Worm (Caenorhabditis elegans) whole organism, mixed stage, embryonic: ENCODE measurements around the gene sqv-7.

Source experiments
- M03D4.4 ChIP-seq: sonication (generic microtip); optimal IDR thresholded peaks from 2 replicates; lab custom pipeline; 2017; ENCODE audit warnings: mild to moderate bottlenecking, missing genetic modification characterization, missing compliant biosample characterization
- bed-3 ChIP-seq: fragments of 200-800 bp; sonication (Bioruptor generic); optimal IDR thresholded peaks from 3 replicates; lab custom pipeline; 2018; ENCODE audit warnings: mild to moderate bottlenecking, missing genetic modification characterization, moderate library complexity, missing compliant biosample characterization
- blmp-1 ChIP-seq: fragments of 150-350 bp; optimal IDR thresholded peaks from 2 replicates; lab custom pipeline; 2014; ENCODE audit warnings: missing biosample characterization, missing genetic modification characterization
- ceh-39 ChIP-seq: fragments of 150-350 bp; optimal IDR thresholded peaks from 2 replicates; lab custom pipeline; 2014; ENCODE audit warnings: missing biosample characterization, missing genetic modification characterization
- ceh-43 ChIP-seq: fragments of 200-800 bp; sonication (Bioruptor generic); optimal IDR thresholded peaks from 2 replicates; lab custom pipeline; 2018; ENCODE audit warnings: mild to moderate bottlenecking, missing genetic modification characterization, moderate library complexity, missing compliant biosample characterization
- ceh-83 ChIP-seq: fragments of 200-800 bp; sonication (Bioruptor generic); optimal IDR thresholded peaks from 2 replicates; lab custom pipeline; 2018; ENCODE audit warnings: mild to moderate bottlenecking, missing genetic modification characterization, missing compliant biosample characterization
- ces-1 ChIP-seq: fragments of 150-350 bp; optimal IDR thresholded peaks from 2 replicates; lab custom pipeline; 2014; ENCODE audit warnings: missing biosample characterization, missing genetic modification reagents, missing genetic modification characterization
- cnd-1 ChIP-seq: fragments of 200-800 bp; sonication (Bioruptor generic); optimal IDR thresholded peaks from 2 replicates; lab custom pipeline; 2018; ENCODE audit warnings: mild to moderate bottlenecking, missing genetic modification characterization, missing compliant biosample characterization
- drap-1 ChIP-seq: fragments of 200-800 bp; sonication (Bioruptor generic); optimal IDR thresholded peaks from 3 replicates; lab custom pipeline; 2018; ENCODE audit warnings: mild to moderate bottlenecking, missing genetic modification characterization, missing compliant biosample characterization
- elt-1 ChIP-seq: sonication (generic microtip); optimal IDR thresholded peaks from 2 replicates; lab custom pipeline; 2017; ENCODE audit warnings: missing genetic modification characterization, mild to moderate bottlenecking, missing compliant biosample characterization, antibody characterized with exemption, moderate library complexity, borderline replicate concordance; ENCODE audit not compliant: insufficient read depth
- flh-1 ChIP-seq: fragments of 200-800 bp; sonication (Bioruptor generic); optimal IDR thresholded peaks from 2 replicates; lab custom pipeline; 2018; ENCODE audit warnings: mild to moderate bottlenecking, missing genetic modification characterization, moderate library complexity, missing compliant biosample characterization
- ham-2 ChIP-seq: fragments of 200-800 bp; sonication (Bioruptor generic); optimal IDR thresholded peaks from 2 replicates; lab custom pipeline; 2018; ENCODE audit warnings: mild to moderate bottlenecking, missing genetic modification characterization, missing compliant biosample characterization
- lin-13 ChIP-seq: fragments of 150-350 bp; optimal IDR thresholded peaks from 2 replicates; lab custom pipeline; 2014; ENCODE audit warnings: missing biosample characterization, missing genetic modification characterization
- lin-32 ChIP-seq: fragments of 200-800 bp; sonication (Bioruptor generic); optimal IDR thresholded peaks from 2 replicates; lab custom pipeline; 2018; ENCODE audit warnings: mild to moderate bottlenecking, missing genetic modification characterization, missing compliant biosample characterization
- lsy-2 ChIP-seq: fragments of 150-350 bp; optimal IDR thresholded peaks from 2 replicates; lab custom pipeline; 2014; ENCODE audit warnings: missing biosample characterization, missing genetic modification characterization
- mab-5 ChIP-seq: fragments of 150-350 bp; optimal IDR thresholded peaks from 2 replicates; lab custom pipeline; 2014; ENCODE audit warnings: missing biosample characterization, missing genetic modification characterization
- mep-1 ChIP-seq: fragments of 150-350 bp; optimal IDR thresholded peaks from 2 replicates; lab custom pipeline; 2017; ENCODE audit warnings: missing biosample characterization, missing genetic modification reagents, missing genetic modification characterization, inconsistent platforms
- mls-2 ChIP-seq: sonication (generic microtip); optimal IDR thresholded peaks from 2 replicates; lab custom pipeline; 2016; ENCODE audit warnings: mild to moderate bottlenecking, missing genetic modification characterization, moderate library complexity, missing compliant biosample characterization
- nhr-2 ChIP-seq: fragments of 150-350 bp; optimal IDR thresholded peaks from 2 replicates; lab custom pipeline; 2014; ENCODE audit warnings: missing biosample characterization, missing genetic modification characterization
- nhr-237 ChIP-seq: fragments of 150-350 bp; optimal IDR thresholded peaks from 2 replicates; lab custom pipeline; 2014; ENCODE audit warnings: missing biosample characterization, missing genetic modification characterization
- nhr-28 ChIP-seq: fragments of 150-350 bp; optimal IDR thresholded peaks from 2 replicates; lab custom pipeline; 2014; ENCODE audit warnings: missing biosample characterization, missing genetic modification characterization
- pha-4 ChIP-seq: fragments of 150-350 bp; optimal IDR thresholded peaks from 2 replicates; lab custom pipeline; 2018; ENCODE audit warnings: missing biosample characterization, missing genetic modification reagents, missing genetic modification characterization
- sem-2 ChIP-seq: fragments of 200-800 bp; sonication (Bioruptor generic); optimal IDR thresholded peaks from 2 replicates; lab custom pipeline; 2018; ENCODE audit warnings: mild to moderate bottlenecking, missing genetic modification characterization, missing compliant biosample characterization
- snpc-4 ChIP-seq: fragments of 150-350 bp; optimal IDR thresholded peaks from 2 replicates; lab custom pipeline; 2014; ENCODE audit warnings: missing biosample characterization, missing genetic modification characterization
- sptf-1 ChIP-seq: sonication (generic microtip); optimal IDR thresholded peaks from 2 replicates; lab custom pipeline; 2017; ENCODE audit warnings: mild to moderate bottlenecking, missing genetic modification characterization, moderate library complexity, missing compliant biosample characterization
- tbx-8 ChIP-seq: fragments of 200-800 bp; sonication (Bioruptor generic); optimal IDR thresholded peaks from 2 replicates; lab custom pipeline; 2018; ENCODE audit warnings: mild to moderate bottlenecking, missing genetic modification characterization, moderate library complexity, missing compliant biosample characterization
- unc-120 ChIP-seq: sonication (generic microtip); optimal IDR thresholded peaks from 2 replicates; lab custom pipeline; 2017; ENCODE audit warnings: missing genetic modification characterization, missing compliant biosample characterization; ENCODE audit not compliant: poor library complexity, severe bottlenecking
- unc-62 ChIP-seq: fragments of 150-350 bp; optimal IDR thresholded peaks from 2 replicates; lab custom pipeline; 2014; ENCODE audit warnings: missing biosample characterization, missing genetic modification reagents, missing genetic modification characterization
- zip-8 ChIP-seq: fragments of 150-350 bp; optimal IDR thresholded peaks from 2 replicates; lab custom pipeline; 2014; ENCODE audit warnings: missing biosample characterization, missing genetic modification characterization
- ztf-11 ChIP-seq: fragments of 150-350 bp; optimal IDR thresholded peaks from 2 replicates; lab custom pipeline; 2014; ENCODE audit warnings: missing biosample characterization, missing genetic modification characterization

Gene sqv-7

DNA sequence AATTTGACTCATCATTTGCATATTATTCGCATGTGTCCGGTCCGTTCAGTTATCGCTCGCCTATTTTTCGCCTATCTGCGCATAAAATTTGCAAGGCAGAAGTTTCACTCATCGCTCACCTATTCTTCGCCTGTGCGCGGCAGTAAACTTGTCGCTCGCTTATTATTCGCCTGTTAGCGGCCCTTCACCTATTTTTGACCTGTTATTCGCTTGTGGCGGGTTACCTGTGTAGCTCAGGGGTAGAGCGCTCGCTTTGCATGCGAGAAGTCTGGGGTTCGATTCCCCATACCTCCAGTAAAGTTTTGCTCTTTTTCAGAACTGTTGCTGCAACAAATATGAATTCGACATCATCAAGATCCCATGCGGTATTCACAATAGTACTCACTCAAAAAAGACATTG, 11.1 kb downstream of the sqv-7 start:
- peak; percentile 92 for TF ChIP-seq M03D4.4 (tag; lab: Kevin White, UChicago)
- TF ChIP-seq cnd-1 (tag; lab: Kevin White, UChicago) = peak; percentile 90
- TF ChIP-seq drap-1 = peak; percentile 90
- TF ChIP-seq ceh-43 (GFP tag; lab: Kevin White, UChicago) = peak; percentile 80
- peak; percentile 92 for TF ChIP-seq mls-2 (tag; lab: Kevin White, UChicago)
- TF ChIP-seq lin-32 = peak; percentile 71
- peak; percentile 73 for TF ChIP-seq bed-3
- TF ChIP-seq flh-1 (GFP tag; lab: Kevin White, UChicago) = peak; percentile 75
- peak; percentile 92 for TF ChIP-seq ceh-83
- peak; percentile 88 for TF ChIP-seq ham-2 (GFP tag; lab: Kevin White, UChicago)
- peak; percentile 66 for TF ChIP-seq unc-120
- peak; percentile 90 for TF ChIP-seq sptf-1 (tag; lab: Kevin White, UChicago)
- peak; percentile 70 for TF ChIP-seq tbx-8 (GFP tag; lab: Kevin White, UChicago)
- peak; percentile 83 for TF ChIP-seq sem-2 (GFP tag; lab: Kevin White, UChicago)

ce11 chrII:6995583-6995982, 16.9 kb downstream of the sqv-7 start:
- TF ChIP-seq ces-1 (GFP tag; lab: Kevin White, UChicago) (peak; percentile 58), ham-2 (GFP tag; lab: Kevin White, UChicago) (no peak), cnd-1 (tag; lab: Kevin White, UChicago) (no peak)

ce11 chrII:6994677-6995076, 17.8 kb downstream of the sqv-7 start, which contains the start of gene unc-104:
unc-104 (plus strand) TSS chrII:6994987.
- TF ChIP-seq mep-1 (tag; lab: Kevin White, UChicago) (no peak), unc-62 (no peak), flh-1 (GFP tag; lab: Kevin White, UChicago) (no peak), mls-2 (tag; lab: Kevin White, UChicago) (no peak), nhr-2 (tag; lab: Kevin White, UChicago) (no peak), sptf-1 (tag; lab: Kevin White, UChicago) (no peak), bed-3 (no peak), ces-1 (GFP tag; lab: Kevin White, UChicago) (peak; percentile 72)

ce11 chrII:6992949-6993348, 19.5 kb downstream of the sqv-7 start:
- no peak for TF ChIP-seq sem-2 (GFP tag; lab: Kevin White, UChicago)
- TF ChIP-seq ces-1 (GFP tag; lab: Kevin White, UChicago) = peak; percentile 71

DNA sequence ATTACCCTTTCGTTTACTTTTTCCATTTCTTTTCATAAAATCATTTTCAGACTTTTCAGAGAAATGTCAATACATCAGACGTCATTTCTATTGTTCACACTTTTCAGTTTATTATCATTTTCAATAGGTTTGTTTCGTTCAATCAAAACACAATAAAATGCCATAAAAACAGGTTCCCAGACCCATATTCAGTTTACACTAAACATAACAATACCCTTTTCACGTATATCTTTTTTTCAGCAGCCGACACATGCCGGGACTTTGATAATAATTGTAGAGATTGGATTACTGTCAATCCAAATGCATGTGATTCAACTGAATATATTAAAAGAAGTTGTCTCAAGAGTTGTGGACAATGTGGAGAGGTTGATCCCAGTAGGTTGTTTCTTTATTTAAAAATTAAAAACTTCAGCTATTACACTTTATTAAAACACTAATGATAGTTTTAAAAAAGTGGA, 22.6 kb downstream of the sqv-7 start, which contains the start of gene C15F1.1:
TSS of gene C15F1.1 (plus strand) at position 51 of the 458 bp plus-strand sequence.
- TF ChIP-seq lin-13 (tag; lab: Kevin White, UChicago) = no peak
- no peak for TF ChIP-seq nhr-237 (tag; lab: Kevin White, UChicago)
- no peak for TF ChIP-seq pha-4
- TF ChIP-seq unc-62 = no peak
- no peak for TF ChIP-seq mep-1 (tag; lab: Kevin White, UChicago)
- no peak for TF ChIP-seq ztf-11 (tag; lab: Kevin White, UChicago)
- TF ChIP-seq ceh-83 = no peak
- TF ChIP-seq tbx-8 (GFP tag; lab: Kevin White, UChicago) = no peak
- TF ChIP-seq snpc-4 (tag; lab: Kevin White, UChicago) = no peak
- TF ChIP-seq nhr-28 (tag; lab: Kevin White, UChicago) = no peak

DNA sequence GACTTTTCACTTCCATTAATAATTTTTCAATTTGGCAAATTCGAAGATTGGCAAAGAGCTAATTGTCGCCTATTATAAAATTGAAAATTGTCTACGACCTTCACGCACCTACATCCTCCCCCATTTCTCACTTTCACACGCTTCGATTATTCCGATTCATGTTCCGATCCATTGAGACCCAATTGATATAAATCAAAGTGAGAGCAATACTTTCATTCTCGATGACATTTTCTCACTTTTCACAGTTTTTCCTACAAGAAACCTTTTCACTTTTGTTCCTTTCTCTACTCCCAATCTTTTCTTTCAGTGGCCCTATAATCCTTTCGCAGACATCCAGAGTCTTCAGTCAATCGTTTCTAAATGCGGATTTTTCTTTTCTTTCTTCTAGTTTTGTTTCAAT, 32.8 kb downstream of the sqv-7 start, which contains the start of gene C15F1.2:
TSS of gene C15F1.2 (plus strand) at position 308 of the 400 bp plus-strand sequence.
- TF ChIP-seq ceh-39 (no peak), blmp-1 (tag; lab: Kevin White, UChicago) (peak; percentile 44)

ce11 chrII:6978908-6979307, 33.6 kb downstream of the sqv-7 start:
- TF ChIP-seq M03D4.4 (tag; lab: Kevin White, UChicago) = no peak
- no peak for TF ChIP-seq lin-13 (tag; lab: Kevin White, UChicago)
- TF ChIP-seq unc-120 = no peak
- TF ChIP-seq lin-32 = no peak
- no peak for TF ChIP-seq ceh-83
- no peak for TF ChIP-seq nhr-28 (tag; lab: Kevin White, UChicago)
- no peak for TF ChIP-seq elt-1 (tag; lab: Kevin White, UChicago)
- TF ChIP-seq drap-1 = no peak
- TF ChIP-seq zip-8 (tag; lab: Kevin White, UChicago) = no peak
- no peak for TF ChIP-seq unc-62
- TF ChIP-seq ceh-39 = no peak
- TF ChIP-seq ztf-11 (tag; lab: Kevin White, UChicago) = no peak
- no peak for TF ChIP-seq snpc-4 (tag; lab: Kevin White, UChicago)
- no peak for TF ChIP-seq ceh-43 (GFP tag; lab: Kevin White, UChicago)
- no peak for TF ChIP-seq pha-4
- no peak for TF ChIP-seq blmp-1 (tag; lab: Kevin White, UChicago)
- no peak for TF ChIP-seq mab-5 (tag; lab: Kevin White, UChicago)
- no peak for TF ChIP-seq lsy-2
- no peak for TF ChIP-seq cnd-1 (tag; lab: Kevin White, UChicago)
